Worm (Caenorhabditis elegans) whole organism, mixed stage, embryonic: ENCODE data around the gene C29E4.11.

ENCODE experiments used
- bed-3 ChIP-seq: fragments of 200-800 bp; sonication (Bioruptor generic); optimal IDR thresholded peaks from 3 replicates; lab custom pipeline; 2018; ENCODE audit warnings: mild to moderate bottlenecking, missing genetic modification characterization, moderate library complexity, missing compliant biosample characterization
- blmp-1 ChIP-seq: fragments of 150-350 bp; optimal IDR thresholded peaks from 2 replicates; lab custom pipeline; 2014; ENCODE audit warnings: missing biosample characterization, missing genetic modification characterization
- ceh-39 ChIP-seq: fragments of 150-350 bp; optimal IDR thresholded peaks from 2 replicates; lab custom pipeline; 2014; ENCODE audit warnings: missing biosample characterization, missing genetic modification characterization
- ceh-43 ChIP-seq: fragments of 200-800 bp; sonication (Bioruptor generic); optimal IDR thresholded peaks from 2 replicates; lab custom pipeline; 2018; ENCODE audit warnings: mild to moderate bottlenecking, missing genetic modification characterization, moderate library complexity, missing compliant biosample characterization
- ces-1 ChIP-seq: fragments of 150-350 bp; optimal IDR thresholded peaks from 2 replicates; lab custom pipeline; 2014; ENCODE audit warnings: missing biosample characterization, missing genetic modification reagents, missing genetic modification characterization
- cnd-1 ChIP-seq: fragments of 200-800 bp; sonication (Bioruptor generic); optimal IDR thresholded peaks from 2 replicates; lab custom pipeline; 2018; ENCODE audit warnings: mild to moderate bottlenecking, missing genetic modification characterization, missing compliant biosample characterization
- drap-1 ChIP-seq: fragments of 200-800 bp; sonication (Bioruptor generic); optimal IDR thresholded peaks from 3 replicates; lab custom pipeline; 2018; ENCODE audit warnings: mild to moderate bottlenecking, missing genetic modification characterization, missing compliant biosample characterization
- elt-3 ChIP-seq: fragments of 150-350 bp; optimal IDR thresholded peaks from 2 replicates; lab custom pipeline; 2014; ENCODE audit warnings: missing biosample characterization, missing genetic modification characterization
- flh-1 ChIP-seq: fragments of 200-800 bp; sonication (Bioruptor generic); optimal IDR thresholded peaks from 2 replicates; lab custom pipeline; 2018; ENCODE audit warnings: mild to moderate bottlenecking, missing genetic modification characterization, moderate library complexity, missing compliant biosample characterization
- ham-2 ChIP-seq: fragments of 200-800 bp; sonication (Bioruptor generic); optimal IDR thresholded peaks from 2 replicates; lab custom pipeline; 2018; ENCODE audit warnings: mild to moderate bottlenecking, missing genetic modification characterization, missing compliant biosample characterization
- lin-13 ChIP-seq: fragments of 150-350 bp; optimal IDR thresholded peaks from 2 replicates; lab custom pipeline; 2014; ENCODE audit warnings: missing biosample characterization, missing genetic modification characterization
- lin-32 ChIP-seq: fragments of 200-800 bp; sonication (Bioruptor generic); optimal IDR thresholded peaks from 2 replicates; lab custom pipeline; 2018; ENCODE audit warnings: mild to moderate bottlenecking, missing genetic modification characterization, missing compliant biosample characterization
- lsy-2 ChIP-seq: fragments of 150-350 bp; optimal IDR thresholded peaks from 2 replicates; lab custom pipeline; 2014; ENCODE audit warnings: missing biosample characterization, missing genetic modification characterization
- mab-5 ChIP-seq: fragments of 150-350 bp; optimal IDR thresholded peaks from 2 replicates; lab custom pipeline; 2014; ENCODE audit warnings: missing biosample characterization, missing genetic modification characterization
- mep-1 ChIP-seq: fragments of 150-350 bp; optimal IDR thresholded peaks from 2 replicates; lab custom pipeline; 2017; ENCODE audit warnings: missing biosample characterization, missing genetic modification reagents, missing genetic modification characterization, inconsistent platforms
- nhr-237 ChIP-seq: fragments of 150-350 bp; optimal IDR thresholded peaks from 2 replicates; lab custom pipeline; 2014; ENCODE audit warnings: missing biosample characterization, missing genetic modification characterization
- nhr-28 ChIP-seq: fragments of 150-350 bp; optimal IDR thresholded peaks from 2 replicates; lab custom pipeline; 2014; ENCODE audit warnings: missing biosample characterization, missing genetic modification characterization
- pha-4 ChIP-seq: fragments of 150-350 bp; optimal IDR thresholded peaks from 2 replicates; lab custom pipeline; 2018; ENCODE audit warnings: missing biosample characterization, missing genetic modification reagents, missing genetic modification characterization
- sem-2 ChIP-seq: fragments of 200-800 bp; sonication (Bioruptor generic); optimal IDR thresholded peaks from 2 replicates; lab custom pipeline; 2018; ENCODE audit warnings: mild to moderate bottlenecking, missing genetic modification characterization, missing compliant biosample characterization
- snpc-4 ChIP-seq: fragments of 150-350 bp; optimal IDR thresholded peaks from 2 replicates; lab custom pipeline; 2014; ENCODE audit warnings: missing biosample characterization, missing genetic modification characterization
- tbx-8 ChIP-seq: fragments of 200-800 bp; sonication (Bioruptor generic); optimal IDR thresholded peaks from 2 replicates; lab custom pipeline; 2018; ENCODE audit warnings: mild to moderate bottlenecking, missing genetic modification characterization, moderate library complexity, missing compliant biosample characterization
- unc-120 ChIP-seq: sonication (generic microtip); optimal IDR thresholded peaks from 2 replicates; lab custom pipeline; 2017; ENCODE audit warnings: missing genetic modification characterization, missing compliant biosample characterization; ENCODE audit not compliant: poor library complexity, severe bottlenecking
- unc-62 ChIP-seq: fragments of 150-350 bp; optimal IDR thresholded peaks from 2 replicates; lab custom pipeline; 2014; ENCODE audit warnings: missing biosample characterization, missing genetic modification reagents, missing genetic modification characterization
- zip-8 ChIP-seq: fragments of 150-350 bp; optimal IDR thresholded peaks from 2 replicates; lab custom pipeline; 2014; ENCODE audit warnings: missing biosample characterization, missing genetic modification characterization
- ztf-11 ChIP-seq: fragments of 150-350 bp; optimal IDR thresholded peaks from 2 replicates; lab custom pipeline; 2014; ENCODE audit warnings: missing biosample characterization, missing genetic modification characterization

C29E4.11 gene

DNA sequence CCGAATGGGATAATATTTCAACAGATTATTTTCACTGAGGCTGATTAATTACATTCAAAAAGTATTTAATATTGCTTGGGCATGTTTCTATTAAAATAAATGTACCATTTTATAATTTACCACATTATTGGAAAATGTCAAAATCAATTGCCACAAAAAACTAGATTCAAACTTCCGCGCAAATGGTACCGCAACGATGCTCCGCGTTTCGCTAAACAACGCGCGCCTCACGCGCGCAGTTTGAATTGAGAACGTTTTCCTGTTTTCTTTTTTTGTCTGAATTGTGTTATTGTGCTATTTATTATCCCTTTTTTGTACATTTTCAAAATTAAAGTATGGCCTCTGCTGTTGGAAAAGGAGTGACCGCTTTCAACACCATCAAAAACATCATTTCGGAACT is 17.1 kb downstream of the C29E4.11 start, which contains the start of gene C29E4.12 (continued):
- TF ChIP-seq blmp-1 (tag; lab: Kevin White, UChicago), result no peak
- TF ChIP-seq mab-5 (tag; lab: Kevin White, UChicago), result no peak
- no peak for TF ChIP-seq snpc-4 (tag; lab: Kevin White, UChicago)

DNA sequence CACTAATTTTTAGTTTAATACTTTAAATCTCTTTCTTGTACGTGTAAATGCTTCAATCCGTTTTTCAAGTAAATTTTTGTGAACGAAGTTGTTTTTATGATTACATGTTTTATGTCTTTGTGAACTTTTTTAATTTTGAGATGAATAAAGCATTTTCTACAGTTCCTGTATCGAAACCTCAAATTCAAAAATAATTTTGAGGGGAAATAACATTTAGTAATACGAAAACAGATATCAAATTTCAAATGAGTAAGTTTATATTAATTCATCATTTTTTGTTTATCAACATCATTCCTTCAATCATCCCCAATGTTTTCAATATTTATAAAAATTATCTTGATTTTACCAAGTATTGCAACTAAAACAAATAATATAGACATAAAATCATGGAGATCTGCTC is 20.4 kb downstream of the C29E4.11 start, which contains the start of gene C29E4.10:
Gene C29E4.10, plus strand, starts transcription at position 301 of the 400 bp plus-strand sequence.
- TF ChIP-seq mab-5 (tag; lab: Kevin White, UChicago) (no peak), lin-32 (GFP tag; lab: Kevin White, UChicago) (no peak), nhr-28 (tag; lab: Kevin White, UChicago) (no peak), elt-3 (no peak), snpc-4 (tag; lab: Kevin White, UChicago) (no peak), ztf-11 (no peak)
- TF ChIP-seq, all 35 proteins: peak for 0

DNA sequence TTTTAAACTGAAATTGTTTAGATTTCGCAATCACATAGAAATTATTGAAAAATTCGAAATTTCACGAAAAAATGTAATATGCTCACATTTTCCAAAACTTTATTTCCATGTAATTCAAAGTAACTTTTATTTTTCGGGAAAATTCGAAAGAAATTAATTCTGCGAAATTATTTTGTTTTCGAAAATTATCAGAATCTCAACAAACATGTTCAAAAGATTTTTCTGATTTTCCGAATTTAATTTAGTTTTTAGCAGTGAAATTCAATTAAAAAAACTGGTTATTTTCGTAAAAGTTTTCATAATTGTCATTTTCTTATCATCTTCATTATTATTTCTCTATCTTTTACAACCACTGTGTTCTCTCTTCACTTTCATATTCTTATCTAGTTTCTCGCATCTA is 24.7 kb downstream of the C29E4.11 start, which contains the start of gene ran-2:
Gene ran-2, plus strand, starts transcription at position 301 of the 400 bp plus-strand sequence.
- TF ChIP-seq ces-1 (GFP tag; lab: Kevin White, UChicago), result no peak
- TF ChIP-seq ztf-11, result no peak
- TF ChIP-seq lsy-2 (tag; lab: Kevin White, UChicago), result no peak
- no peak for TF ChIP-seq ceh-39 (tag; lab: Kevin White, UChicago)
- no peak for TF ChIP-seq bed-3
- TF ChIP-seq cnd-1, result no peak
- TF ChIP-seq tbx-8 (GFP tag; lab: Kevin White, UChicago), result no peak
- TF ChIP-seq snpc-4 (tag; lab: Kevin White, UChicago), result no peak
- TF ChIP-seq nhr-28 (tag; lab: Kevin White, UChicago), result no peak
- no peak for TF ChIP-seq mep-1 (tag; lab: Kevin White, UChicago)
- no peak for TF ChIP-seq blmp-1 (tag; lab: Kevin White, UChicago)
- TF ChIP-seq drap-1 (GFP tag; lab: Kevin White, UChicago), result no peak
- no peak for TF ChIP-seq ham-2 (GFP tag; lab: Kevin White, UChicago)
- TF ChIP-seq sem-2 (GFP tag; lab: Kevin White, UChicago), result no peak
- TF ChIP-seq zip-8 (tag; lab: Kevin White, UChicago), result no peak
- TF ChIP-seq pha-4 (tag; lab: Kevin White, UChicago), result no peak

DNA sequence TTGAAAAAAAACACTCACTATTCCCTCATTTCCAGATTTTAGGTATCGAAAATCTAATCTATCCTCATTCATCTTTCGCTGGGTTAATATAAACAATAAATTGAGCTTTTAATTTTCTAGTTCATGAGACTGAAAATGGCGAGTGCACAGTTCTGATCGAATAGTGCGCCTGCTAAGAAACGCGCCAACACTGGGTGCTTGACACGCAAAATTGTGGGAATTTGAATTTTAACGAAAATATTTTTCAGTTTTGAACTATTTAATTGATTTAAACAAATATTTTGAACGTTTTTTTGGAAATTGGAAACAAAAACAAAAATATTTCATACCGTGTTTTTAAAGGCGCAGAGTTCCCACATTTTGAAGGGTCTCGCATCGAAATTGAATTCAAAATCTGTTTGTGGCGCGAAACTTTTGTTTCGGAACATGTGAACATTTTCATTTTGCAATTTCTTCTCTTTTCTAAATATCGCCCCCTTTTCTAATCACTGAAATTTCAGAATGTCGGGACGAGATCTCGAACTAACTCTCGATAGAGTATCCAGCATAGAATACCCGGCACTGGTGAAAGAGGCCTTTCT is 29.3 kb downstream of the C29E4.11 start, which contains the start of the genes C29E4.13 and npp-15:
Gene C29E4.13, minus strand, starts transcription at position 169 of the 581 bp plus-strand sequence.
Gene npp-15, plus strand, starts transcription at position 495 of the 581 bp plus-strand sequence.
- TF ChIP-seq unc-62 (GFP tag; lab: Kevin White, UChicago) (no peak), snpc-4 (tag; lab: Kevin White, UChicago) (no peak), lin-13 (no peak), flh-1 (GFP tag; lab: Kevin White, UChicago) (no peak), lsy-2 (tag; lab: Kevin White, UChicago) (peak; percentile 34), nhr-28 (tag; lab: Kevin White, UChicago) (no peak), zip-8 (tag; lab: Kevin White, UChicago) (no peak), nhr-237 (peak; percentile 16)

DNA sequence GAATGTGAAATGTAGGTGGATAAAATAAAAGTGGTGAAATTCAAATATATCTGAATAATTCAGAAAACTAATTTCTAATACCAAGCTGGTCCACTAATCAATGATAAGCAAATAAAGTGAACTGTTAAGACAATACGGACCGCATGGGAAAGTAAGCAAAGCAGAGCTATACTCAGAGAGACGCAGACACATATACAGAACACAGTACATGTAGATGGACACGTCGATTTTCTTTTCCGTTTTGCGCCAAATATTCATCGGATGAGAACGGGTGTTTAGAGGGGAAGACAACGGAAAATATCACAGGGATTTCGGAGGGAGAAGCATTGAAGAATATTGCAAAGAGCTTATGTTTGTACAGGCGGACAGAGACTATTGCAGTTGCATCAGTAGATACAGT is 31.9 kb downstream of the C29E4.11 start:
- TF ChIP-seq ztf-11, result no peak
- TF ChIP-seq nhr-237, result peak; percentile 24
- TF ChIP-seq ceh-43 (GFP tag; lab: Kevin White, UChicago), result no peak
- no peak for TF ChIP-seq zip-8 (tag; lab: Kevin White, UChicago)
- TF ChIP-seq ham-2 (GFP tag; lab: Kevin White, UChicago), result peak; percentile 78
- peak; percentile 2 for TF ChIP-seq lsy-2 (tag; lab: Kevin White, UChicago)
- TF ChIP-seq pha-4 (tag; lab: Kevin White, UChicago), result peak; percentile 34
- no peak for TF ChIP-seq unc-120 (tag; lab: Kevin White, UChicago)
- no peak for TF ChIP-seq flh-1 (GFP tag; lab: Kevin White, UChicago)
- no peak for TF ChIP-seq lin-13
- TF ChIP-seq drap-1 (GFP tag; lab: Kevin White, UChicago), result no peak
- no peak for TF ChIP-seq tbx-8 (GFP tag; lab: Kevin White, UChicago)

DNA sequence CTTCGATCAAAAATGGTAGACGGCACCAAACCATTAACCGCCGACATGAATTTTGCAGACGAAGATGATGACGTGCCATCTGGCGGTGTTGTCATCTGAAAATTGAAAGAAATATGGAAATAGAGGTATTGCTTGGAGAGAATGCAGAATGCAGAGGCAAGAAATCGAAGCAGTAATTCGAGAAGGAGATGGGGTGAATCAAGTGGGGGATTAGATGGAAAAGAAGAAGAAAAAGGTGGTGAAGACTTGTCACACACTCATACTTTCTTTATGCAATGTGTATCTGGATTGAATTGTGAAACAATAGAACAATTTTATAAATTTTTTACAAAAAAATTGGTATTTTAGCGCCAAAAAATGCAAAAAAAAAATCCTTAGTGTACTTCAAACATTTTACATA is 33.1 kb downstream of the C29E4.11 start, which contains the start of gene tag-250:
Gene tag-250, minus strand, starts transcription at position 101 of the 400 bp plus-strand sequence.
- TF ChIP-seq bed-3 (no peak), ceh-39 (tag; lab: Kevin White, UChicago) (no peak), tbx-8 (GFP tag; lab: Kevin White, UChicago) (no peak)
